Fruit fly (Drosophila melanogaster) whole organism, embryonic: ENCODE results near the gene LanB1.

ENCODE experiments used
- CG18011 ChIP-seq: fragments of 200-800 bp; sonication (Bioruptor generic); optimal IDR thresholded peaks from 2 replicates; lab custom pipeline; 2017; ENCODE audit warnings: missing biosample characterization, missing genetic modification characterization, mild to moderate bottlenecking, moderate library complexity, missing genotype
- CG34422 ChIP-seq: fragments of 200-800 bp; sonication (Bioruptor generic); IDR thresholded peaks from 3 replicates; pipeline ENCODE4 v1.3.6; 2022; ENCODE audit warnings: missing biosample characterization, missing genetic modification characterization
- CG7963 ChIP-seq: fragments of 200-800 bp; sonication (Bioruptor generic); IDR thresholded peaks from 3 replicates; pipeline ENCODE4 v1.3.6; 2022; ENCODE audit warnings: missing biosample characterization, missing genetic modification characterization; ENCODE audit not compliant: partially characterized antibody
- Chrac-16 ChIP-seq: fragments of 200-800 bp; sonication (Bioruptor generic); optimal IDR thresholded peaks from 3 replicates; lab custom pipeline; 2016; ENCODE audit warnings: missing biosample characterization, missing genetic modification characterization
- Ets97D ChIP-seq: fragments of 200-800 bp; sonication (Bioruptor generic); optimal IDR thresholded peaks from 3 replicates; lab custom pipeline; 2016; ENCODE audit warnings: missing biosample characterization, missing genetic modification characterization
- H15 ChIP-seq: fragments of 200-800 bp; sonication (Bioruptor generic); IDR thresholded peaks from 3 replicates; pipeline ENCODE4 v1.3.6; 2022; ENCODE audit warnings: missing biosample characterization, missing genetic modification characterization
- Lhr ChIP-seq: fragments of 200-800 bp; sonication (Bioruptor generic); optimal IDR thresholded peaks from 3 replicates; lab custom pipeline; 2017; ENCODE audit warnings: mild to moderate bottlenecking, missing biosample characterization, missing genetic modification reagents, missing genetic modification characterization
- Vsx1 ChIP-seq: fragments of 200-800 bp; sonication (Bioruptor generic); optimal IDR thresholded peaks from 2 replicates; lab custom pipeline; 2017; ENCODE audit warnings: missing biosample characterization, mild to moderate bottlenecking, missing genetic modification characterization, missing genetic modification reagents
- kay ChIP-seq: fragments of 200-800 bp; sonication (Bioruptor generic); optimal IDR thresholded peaks from 2 replicates; lab custom pipeline; 2016; ENCODE audit warnings: missing biosample characterization, missing genetic modification characterization
- onecut ChIP-seq: fragments of 200-800 bp; sonication (Bioruptor generic); IDR thresholded peaks from 2 replicates; pipeline ENCODE4 v1.3.6; 2022; ENCODE audit warnings: missing biosample characterization, missing genetic modification characterization

DNA sequence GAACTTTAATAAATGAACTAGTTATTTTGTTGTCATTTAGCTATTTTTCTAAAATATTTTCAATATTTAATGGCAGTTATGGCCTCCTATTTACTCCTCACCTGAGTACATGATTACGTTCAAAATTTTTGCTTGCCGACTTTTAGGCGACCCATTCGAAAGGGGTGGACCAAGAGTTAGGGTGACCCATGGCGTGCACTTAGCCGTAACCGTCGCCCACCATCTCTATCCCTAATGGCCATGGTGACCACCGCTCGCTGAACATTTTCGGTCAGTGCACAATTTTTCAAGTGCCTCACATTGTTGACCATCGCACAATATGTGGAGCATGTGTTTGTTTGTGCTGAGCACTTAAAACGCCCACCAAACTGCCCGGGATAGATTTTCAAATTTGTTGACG, 39.3 kb upstream of the LanB1 start:
- no peak for TF ChIP-seq onecut (GFP tag; lab: Robert Waterston, UW)
- no peak for TF ChIP-seq H15
- no peak for TF ChIP-seq CG7963 (GFP tag; lab: Robert Waterston, UW)
- no peak for TF ChIP-seq Vsx1 (GFP tag; lab: Kevin White, UChicago)
- no peak for TF ChIP-seq CG18011 (GFP tag; lab: Kevin White, UChicago)
- TF ChIP-seq Chrac-16 (GFP tag; lab: Kevin White, UChicago) = no peak
- TF ChIP-seq kay (GFP tag; lab: Kevin White, UChicago) = no peak
- no peak for TF ChIP-seq Ets97D (GFP tag; lab: Kevin White, UChicago)
- TF ChIP-seq CG34422 = no peak
- no peak for TF ChIP-seq Lhr
